Fruit fly (Drosophila melanogaster): ENCODE results near the gene CG14252.

Gene CG14252

dm6 chr3R:26933885-26934284, 11.4 kb upstream of the CG14252 start:
- TF ChIP-seq Sin3A (optimal IDR thresholded peaks at IDR 0.05) (no peak), psq (optimal IDR thresholded peaks at IDR 0.05) (no peak), Myc (optimal IDR thresholded peaks at IDR 0.05) (no peak), insv (optimal IDR thresholded peaks at IDR 0.05) (no peak), ttk (optimal IDR thresholded peaks at IDR 0.05) (no peak), h (optimal IDR thresholded peaks at IDR 0.05) (no peak)

- TF ChIP-seq Myc (optimal IDR thresholded peaks at IDR 0.05): no peak
- no peak for TF ChIP-seq Sin3A (optimal IDR thresholded peaks at IDR 0.05)
- TF ChIP-seq psq (optimal IDR thresholded peaks at IDR 0.05): no peak
- no peak for TF ChIP-seq ttk (optimal IDR thresholded peaks at IDR 0.05)
- TF ChIP-seq h (optimal IDR thresholded peaks at IDR 0.05): no peak
These were observed 10.8 kb upstream of the CG14252 start for dm6 chr3R:26934523-26934922.

dm6 chr3R:26935400-26935799, 9.9 kb upstream of the CG14252 start:
- TF ChIP-seq insv (optimal IDR thresholded peaks at IDR 0.05) (no peak), psq (optimal IDR thresholded peaks at IDR 0.05) (no peak), ttk (optimal IDR thresholded peaks at IDR 0.05) (no peak), Sin3A (optimal IDR thresholded peaks at IDR 0.05) (no peak)

- TF ChIP-seq Sin3A (optimal IDR thresholded peaks at IDR 0.05) (no peak), psq (optimal IDR thresholded peaks at IDR 0.05) (no peak), ttk (optimal IDR thresholded peaks at IDR 0.05) (no peak), Myc (optimal IDR thresholded peaks at IDR 0.05) (no peak), insv (optimal IDR thresholded peaks at IDR 0.05) (no peak), h (optimal IDR thresholded peaks at IDR 0.05) (no peak)
These were observed 8.8 kb upstream of the CG14252 start for dm6 chr3R:26936501-26936900.

- TF ChIP-seq insv (optimal IDR thresholded peaks at IDR 0.05) (no peak), ttk (optimal IDR thresholded peaks at IDR 0.05) (no peak), psq (optimal IDR thresholded peaks at IDR 0.05) (no peak), Myc (optimal IDR thresholded peaks at IDR 0.05) (no peak), Sin3A (optimal IDR thresholded peaks at IDR 0.05) (no peak), h (optimal IDR thresholded peaks at IDR 0.05) (no peak)
These were observed 7.9 kb upstream of the CG14252 start for dm6 chr3R:26937423-26937822.

- TF ChIP-seq insv (optimal IDR thresholded peaks at IDR 0.05) (no peak), Sin3A (optimal IDR thresholded peaks at IDR 0.05) (no peak), h (optimal IDR thresholded peaks at IDR 0.05) (no peak), Myc (optimal IDR thresholded peaks at IDR 0.05) (no peak), ttk (optimal IDR thresholded peaks at IDR 0.05) (no peak), psq (optimal IDR thresholded peaks at IDR 0.05) (no peak)
These were observed 2.1 kb downstream of the CG14252 start, which contains the start of gene Spag1 for dm6 chr3R:26947296-26947880. Gene Spag1 (plus strand): TSS chr3R:26947830.

- TF ChIP-seq psq (optimal IDR thresholded peaks at IDR 0.05) (no peak), h (optimal IDR thresholded peaks at IDR 0.05) (no peak), insv (optimal IDR thresholded peaks at IDR 0.05) (no peak), Sin3A (optimal IDR thresholded peaks at IDR 0.05) (no peak), ttk (optimal IDR thresholded peaks at IDR 0.05) (no peak), Myc (optimal IDR thresholded peaks at IDR 0.05) (no peak)
These were observed 7.0 kb downstream of the CG14252 start for dm6 chr3R:26952200-26952856.

dm6 chr3R:26952857-26953477, 7.6 kb downstream of the CG14252 start:
- no peak for TF ChIP-seq h (optimal IDR thresholded peaks at IDR 0.05)
- no peak for TF ChIP-seq Myc (optimal IDR thresholded peaks at IDR 0.05)
- no peak for TF ChIP-seq insv (optimal IDR thresholded peaks at IDR 0.05)
- TF ChIP-seq psq (optimal IDR thresholded peaks at IDR 0.05): no peak
- no peak for TF ChIP-seq Sin3A (optimal IDR thresholded peaks at IDR 0.05)
- TF ChIP-seq ttk (optimal IDR thresholded peaks at IDR 0.05): no peak

dm6 chr3R:26953478-26953874, 8.1 kb downstream of the CG14252 start:
- TF ChIP-seq h (optimal IDR thresholded peaks at IDR 0.05) (no peak), Sin3A (optimal IDR thresholded peaks at IDR 0.05) (no peak), Myc (optimal IDR thresholded peaks at IDR 0.05) (no peak), insv (optimal IDR thresholded peaks at IDR 0.05) (no peak), ttk (optimal IDR thresholded peaks at IDR 0.05) (no peak)

dm6 chr3R:26954020-26954672, 8.8 kb downstream of the CG14252 start:
- TF ChIP-seq h (optimal IDR thresholded peaks at IDR 0.05) (no peak), ttk (optimal IDR thresholded peaks at IDR 0.05) (no peak)

dm6 chr3R:26955527-26955926, 10.2 kb downstream of the CG14252 start:
- TF ChIP-seq Myc (optimal IDR thresholded peaks at IDR 0.05): no peak
- no peak for TF ChIP-seq Sin3A (optimal IDR thresholded peaks at IDR 0.05)
- TF ChIP-seq h (optimal IDR thresholded peaks at IDR 0.05): no peak
- TF ChIP-seq ttk (optimal IDR thresholded peaks at IDR 0.05): no peak
- no peak for TF ChIP-seq psq (optimal IDR thresholded peaks at IDR 0.05)
- no peak for TF ChIP-seq insv (optimal IDR thresholded peaks at IDR 0.05)

dm6 chr3R:26956376-26957062, 11.2 kb downstream of the CG14252 start:
- TF ChIP-seq psq (optimal IDR thresholded peaks at IDR 0.05): no peak
- TF ChIP-seq Myc (optimal IDR thresholded peaks at IDR 0.05): no peak

All from Kc167 (cell line).